Fruit fly (Drosophila melanogaster) S2 (cell line): Measurements from ENCODE around the gene Sfp78E.

Experiments
- CG8478 ChIP-seq: fragments of >200 bp; optimal IDR thresholded peaks from 2 replicates; lab custom pipeline; 2018
- CTCF ChIP-seq, 2 experiments: fragments of >200 bp; optimal IDR thresholded peaks; 2 replicates each; lab custom pipeline; 2018

dm6 chr3L:21685753-21686152 lies 1.9 kb upstream of the Sfp78E start:
- TF ChIP-seq CG8478 (lab: Kevin White, UChicago) (no peak), CTCF (optimal IDR thresholded peaks at IDR 0.05; lab: Kevin White, UChicago) (no peak)
